Fruit fly (Drosophila melanogaster) whole organism: Measurements from ENCODE around the gene Cpr92F.

ENCODE experiments used
- CG8478 ChIP-seq: fragments of >200 bp; optimal IDR thresholded peaks from 2 replicates; lab custom pipeline; 2018; ENCODE audit warnings: inconsistent platforms
- Dll ChIP-seq: fragments of >200 bp; optimal IDR thresholded peaks from 2 replicates; lab custom pipeline; 2017
- pan ChIP-seq: fragments of >200 bp; optimal IDR thresholded peaks from 2 replicates; lab custom pipeline; 2017
- psq ChIP-seq: fragments of >200 bp; optimal IDR thresholded peaks from 2 replicates; lab custom pipeline; 2017
- usp ChIP-seq: fragments of >200 bp; optimal IDR thresholded peaks from 2 replicates; lab custom pipeline; 2017; ENCODE audit warnings: missing biosample characterization, missing genetic modification characterization, mixed read lengths

dm6 chr3R:20622297-20623168 is 46.8 kb upstream of the Cpr92F start:
- TF ChIP-seq usp (GFP tag; lab: Kevin White, UChicago), result no peak
- no peak for TF ChIP-seq CG8478 (lab: Kevin White, UChicago)
- no peak for TF ChIP-seq psq (lab: Kevin White, UChicago)
- no peak for TF ChIP-seq Dll (lab: Kevin White, UChicago)
- no peak for TF ChIP-seq pan (lab: Kevin White, UChicago)
